Fruit fly (Drosophila melanogaster) whole organism, embryonic: ENCODE measurements around the gene CG9391.

Experiments
- Bdp1 ChIP-seq: fragments of 200-800 bp; sonication (Bioruptor generic); optimal IDR thresholded peaks from 3 replicates; lab custom pipeline; 2016; ENCODE audit warnings: missing biosample characterization, missing genetic modification characterization
- CG10366 ChIP-seq: fragments of 200-800 bp; sonication (Bioruptor generic); IDR thresholded peaks from 2 replicates; pipeline ENCODE4 v1.3.6; 2022; ENCODE audit warnings: missing biosample characterization, missing genetic modification characterization
- CG10462 ChIP-seq: fragments of 200-800 bp; sonication (Bioruptor generic); optimal IDR thresholded peaks from 2 replicates; lab custom pipeline; 2016; ENCODE audit warnings: missing biosample characterization, missing genetic modification characterization
- CG13424 ChIP-seq: fragments of 200-800 bp; sonication (Bioruptor generic); optimal IDR thresholded peaks from 2 replicates; lab custom pipeline; 2019; ENCODE audit warnings: missing biosample characterization, mild to moderate bottlenecking, missing genetic modification characterization, moderate library complexity
- CG13894 ChIP-seq: fragments of 200-800 bp; sonication (Bioruptor generic); optimal IDR thresholded peaks from 3 replicates; lab custom pipeline; 2018; ENCODE audit warnings: missing biosample characterization, mild to moderate bottlenecking, missing genetic modification characterization, moderate library complexity
- CG14710 ChIP-seq: fragments of 200-800 bp; sonication (Bioruptor generic); optimal IDR thresholded peaks from 3 replicates; lab custom pipeline; 2019; ENCODE audit warnings: missing biosample characterization, mild to moderate bottlenecking, missing genetic modification characterization, moderate library complexity
- CG15269 ChIP-seq: fragments of 200-800 bp; sonication (Bioruptor generic); optimal IDR thresholded peaks from 2 replicates; lab custom pipeline; 2018; ENCODE audit warnings: missing biosample characterization, mild to moderate bottlenecking, missing genetic modification characterization, moderate library complexity
- CG15479 ChIP-seq: fragments of 200-800 bp; sonication (Bioruptor generic); optimal IDR thresholded peaks from 3 replicates; lab custom pipeline; 2019; ENCODE audit warnings: missing biosample characterization, mild to moderate bottlenecking, missing genetic modification characterization, moderate library complexity
- CG17361 ChIP-seq: fragments of 200-800 bp; sonication (Bioruptor generic); IDR thresholded peaks from 3 replicates; pipeline ENCODE4 v1.3.6; 2022; ENCODE audit warnings: missing biosample characterization, missing genetic modification characterization
- CG17829 ChIP-seq: fragments of 200-800 bp; optimal IDR thresholded peaks from 2 replicates; lab custom pipeline; 2019; ENCODE audit warnings: missing biosample characterization, mild to moderate bottlenecking, missing genetic modification characterization, moderate library complexity
- CG2712 ChIP-seq: fragments of 200-800 bp; optimal IDR thresholded peaks from 3 replicates; lab custom pipeline; 2019; ENCODE audit warnings: missing biosample characterization, mild to moderate bottlenecking, missing genetic modification characterization, moderate library complexity
- CG30403 ChIP-seq: fragments of 200-800 bp; sonication (Bioruptor generic); optimal IDR thresholded peaks from 3 replicates; lab custom pipeline; 2016; ENCODE audit warnings: missing biosample characterization, missing genetic modification characterization
- CG32767 ChIP-seq: fragments of 200-800 bp; sonication (Bioruptor generic); IDR thresholded peaks from 2 replicates; pipeline ENCODE4 v1.3.6; 2022; ENCODE audit warnings: missing biosample characterization, missing genetic modification characterization
- CG42726 ChIP-seq: fragments of 200-800 bp; sonication (Bioruptor generic); IDR thresholded peaks from 2 replicates; pipeline ENCODE4 v1.3.6; 2022; ENCODE audit warnings: missing biosample characterization, missing genetic modification characterization; ENCODE audit not compliant: partially characterized antibody
- CG4854 ChIP-seq: fragments of 200-800 bp; sonication (Bioruptor generic); optimal IDR thresholded peaks from 2 replicates; lab custom pipeline; 2016; ENCODE audit warnings: missing biosample characterization, missing genetic modification characterization, inconsistent platforms
- CG5245 ChIP-seq: fragments of 200-800 bp; sonication (Bioruptor generic); optimal IDR thresholded peaks from 3 replicates; lab custom pipeline; 2016; ENCODE audit warnings: missing biosample characterization, missing genetic modification characterization
- CG8290 ChIP-seq, 3 experiments: fragments of 200-800 bp; sonication (Bioruptor generic); optimal IDR thresholded peaks; 2 replicates each; lab custom pipeline; 2016 to 2019; ENCODE audit warnings: missing biosample characterization in 3 of 3, missing genetic modification characterization in 3 of 3, mild to moderate bottlenecking in 2 of 3, moderate library complexity in 1 of 3
- Camta ChIP-seq: fragments of 200-800 bp; sonication (Bioruptor generic); optimal IDR thresholded peaks from 2 replicates; lab custom pipeline; 2016; ENCODE audit warnings: missing biosample characterization, missing genetic modification characterization
- Dek ChIP-seq: fragments of 200-800 bp; sonication (Bioruptor generic); optimal IDR thresholded peaks from 3 replicates; lab custom pipeline; 2019; ENCODE audit warnings: missing biosample characterization, mild to moderate bottlenecking, missing genetic modification characterization, moderate library complexity
- E2f2 ChIP-seq: fragments of 200-800 bp; sonication (Bioruptor generic); IDR thresholded peaks from 2 replicates; pipeline ENCODE4 v1.3.6; 2022; ENCODE audit warnings: missing biosample characterization, missing genetic modification characterization
- Eip74EF ChIP-seq, 2 experiments: fragments of 200-800 bp in 1 of 2; fragments of >200 bp in 1 of 2; sonication (Bioruptor generic) in 1 of 2; optimal IDR thresholded peaks; 2 replicates each; lab custom pipeline; 2017 to 2019; ENCODE audit warnings: missing biosample characterization in 2 of 2, missing genetic modification characterization in 2 of 2, mild to moderate bottlenecking in 1 of 2, moderate library complexity in 1 of 2
- Gug ChIP-seq: fragments of 200-800 bp; sonication (Bioruptor generic); IDR thresholded peaks from 4 replicates; pipeline ENCODE4 v1.3.6; 2022; ENCODE audit warnings: missing biosample characterization, missing genetic modification characterization
- Lhr ChIP-seq: fragments of 200-800 bp; sonication (Bioruptor generic); optimal IDR thresholded peaks from 3 replicates; lab custom pipeline; 2017; ENCODE audit warnings: mild to moderate bottlenecking, missing biosample characterization, missing genetic modification reagents, missing genetic modification characterization
- MTF-1 ChIP-seq: fragments of 200-800 bp; sonication (Bioruptor generic); optimal IDR thresholded peaks from 2 replicates; lab custom pipeline; 2018; ENCODE audit warnings: missing biosample characterization, mild to moderate bottlenecking, missing genetic modification characterization, borderline replicate concordance
- Med ChIP-seq: fragments of 200-800 bp; sonication (Bioruptor generic); peaks from one replicate; lab custom pipeline; 2016; ENCODE audit warnings: missing biosample characterization, missing genetic modification characterization, mild to moderate bottlenecking, inconsistent platforms, moderate library complexity
- Meics ChIP-seq: fragments of 200-800 bp; sonication (Bioruptor generic); optimal IDR thresholded peaks from 2 replicates; lab custom pipeline; 2017; ENCODE audit warnings: missing biosample characterization, mild to moderate bottlenecking, missing genetic modification characterization
- Scr ChIP-seq: fragments of 200-800 bp; sonication (Bioruptor generic); IDR thresholded peaks from 2 replicates; pipeline ENCODE4 v1.3.6; 2022; ENCODE audit warnings: missing biosample characterization, missing genetic modification characterization; ENCODE audit not compliant: partially characterized antibody
- Sry-δ ChIP-seq: fragments of 200-800 bp; sonication (Bioruptor generic); optimal IDR thresholded peaks from 2 replicates; lab custom pipeline; 2016; ENCODE audit warnings: missing biosample characterization, missing genetic modification characterization
- TFAM ChIP-seq: fragments of 200-800 bp; sonication (Bioruptor generic); optimal IDR thresholded peaks from 2 replicates; lab custom pipeline; 2017; ENCODE audit warnings: missing biosample characterization, missing genetic modification characterization, inconsistent platforms
- ab ChIP-seq: fragments of 200-800 bp; sonication (Bioruptor generic); optimal IDR thresholded peaks from 2 replicates; lab custom pipeline; 2016; ENCODE audit warnings: missing biosample characterization, missing genetic modification characterization
- bowl ChIP-seq: fragments of 200-800 bp; sonication (Bioruptor generic); IDR thresholded peaks from 2 replicates; pipeline ENCODE4 v1.3.6; 2022; ENCODE audit warnings: missing biosample characterization, missing genetic modification characterization
- da ChIP-seq: fragments of 200-800 bp; sonication (Bioruptor generic); optimal IDR thresholded peaks from 2 replicates; lab custom pipeline; 2016; ENCODE audit warnings: missing biosample characterization, missing genetic modification characterization
- dysf ChIP-seq: fragments of 200-800 bp; sonication (Bioruptor generic); IDR thresholded peaks from 3 replicates; pipeline ENCODE4 v1.3.6; 2022; ENCODE audit warnings: missing biosample characterization, missing genetic modification characterization
- fru ChIP-seq: fragments of >200 bp; optimal IDR thresholded peaks from 2 replicates; lab custom pipeline; 2017
- ftz-f1 ChIP-seq: fragments of 200-800 bp; sonication (Bioruptor generic); optimal IDR thresholded peaks from 2 replicates; lab custom pipeline; 2016; ENCODE audit warnings: missing biosample characterization, missing genetic modification characterization
- gfzf ChIP-seq: fragments of 200-800 bp; sonication (Bioruptor generic); optimal IDR thresholded peaks from 2 replicates; lab custom pipeline; 2016; ENCODE audit warnings: missing biosample characterization, mild to moderate bottlenecking, missing genetic modification characterization, moderate library complexity
- ind ChIP-seq: fragments of 200-800 bp; sonication (Bioruptor generic); optimal IDR thresholded peaks from 3 replicates; lab custom pipeline; 2016; ENCODE audit warnings: missing biosample characterization, missing genetic modification characterization
- insv ChIP-seq, 2 experiments: fragments of 200-800 bp; sonication (Bioruptor generic); optimal IDR thresholded peaks; 3 replicates each; lab custom pipeline; 2016 to 2018; ENCODE audit warnings: missing biosample characterization in 2 of 2, missing genetic modification characterization in 2 of 2
- nerfin-2 ChIP-seq: fragments of 200-800 bp; sonication (Bioruptor generic); IDR thresholded peaks from 2 replicates; pipeline ENCODE4 v1.3.6; 2022; ENCODE audit warnings: missing biosample characterization, missing genetic modification characterization; ENCODE audit not compliant: partially characterized antibody
- oc ChIP-seq: fragments of 200-800 bp; sonication (Bioruptor generic); optimal IDR thresholded peaks from 2 replicates; lab custom pipeline; 2018; ENCODE audit warnings: missing biosample characterization, mild to moderate bottlenecking, missing genetic modification characterization, moderate library complexity
- pnt ChIP-seq: fragments of 200-800 bp; sonication (Bioruptor generic); optimal IDR thresholded peaks from 3 replicates; lab custom pipeline; 2016; ENCODE audit warnings: missing biosample characterization, missing genetic modification characterization
- psq ChIP-seq: fragments of 200-800 bp; sonication (Bioruptor generic); optimal IDR thresholded peaks from 2 replicates; lab custom pipeline; 2017; ENCODE audit warnings: missing biosample characterization, missing genetic modification characterization
- run ChIP-seq: fragments of 200-800 bp; sonication (Bioruptor generic); optimal IDR thresholded peaks from 3 replicates; lab custom pipeline; 2018; ENCODE audit warnings: missing biosample characterization, mild to moderate bottlenecking, missing genetic modification characterization
- sisA ChIP-seq: fragments of 200-800 bp; sonication (Bioruptor generic); IDR thresholded peaks from 2 replicates; pipeline ENCODE4 v1.3.6; 2022; ENCODE audit warnings: missing biosample characterization, missing genetic modification characterization
- ssp ChIP-seq: fragments of 200-800 bp; sonication (Bioruptor generic); IDR thresholded peaks from 2 replicates; pipeline ENCODE4 v1.3.6; 2022; ENCODE audit warnings: missing biosample characterization, missing genetic modification characterization
- stwl ChIP-seq: fragments of 200-800 bp; sonication (Bioruptor generic); optimal IDR thresholded peaks from 3 replicates; lab custom pipeline; 2018; ENCODE audit warnings: missing biosample characterization, mild to moderate bottlenecking, missing genetic modification characterization, moderate library complexity
- tna ChIP-seq: fragments of 200-800 bp; sonication (Bioruptor generic); IDR thresholded peaks from 2 replicates; pipeline ENCODE4 v1.3.6; 2022; ENCODE audit warnings: missing biosample characterization, missing genetic modification characterization; ENCODE audit not compliant: partially characterized antibody
- wdn ChIP-seq: fragments of 200-800 bp; sonication (Bioruptor generic); IDR thresholded peaks from 2 replicates; pipeline ENCODE4 v1.3.6; 2022; ENCODE audit warnings: missing biosample characterization, missing genetic modification characterization

The CG9391 gene

dm6 chr3L:21267862-21268385 lies at the start of gene CG9391 (continued):
- TF ChIP-seq wdn (GFP tag; lab: Robert Waterston, UW) (no peak), CG15269 (tag; lab: Kevin White, UChicago) (no peak), CG10462 (GFP tag; lab: Kevin White, UChicago) (no peak), TFAM (GFP tag; lab: Kevin White, UChicago) (no peak), CG8290 (GFP tag; optimal IDR thresholded peaks at IDR 0.05; lab: Kevin White, UChicago) (no peak), CG8290 (tag; optimal IDR thresholded peaks at IDR 0.05; lab: Kevin White, UChicago) (no peak), CG30403 (no peak), insv (GFP tag; optimal IDR thresholded peaks at IDR 0.05; lab: Kevin White, UChicago) (peak in 1 of 2 experiments; percentile 80), MTF-1 (GFP tag; lab: Kevin White, UChicago) (no peak), ind (GFP tag; lab: Kevin White, UChicago) (no peak), CG13424 (tag; lab: Kevin White, UChicago) (no peak), Scr (GFP tag; lab: Robert Waterston, UW) (no peak), dysf (GFP tag; lab: Robert Waterston, UW) (no peak), CG17361 (GFP tag; lab: Robert Waterston, UW) (0 out of 3 replicates have a peak, but pooled peaks have one; percentile 10), nerfin-2 (GFP tag; lab: Robert Waterston, UW) (no peak), Sry-δ (no peak), ab (no peak), Gug (GFP tag; lab: Robert Waterston, UW) (no peak), tna (GFP tag; lab: Robert Waterston, UW) (no peak), bowl (GFP tag; lab: Robert Waterston, UW) (no peak), pnt (GFP tag; lab: Kevin White, UChicago) (no peak), sisA (GFP tag; lab: Robert Waterston, UW) (no peak), Lhr (peak; percentile 27), Dek (tag; lab: Kevin White, UChicago) (no peak), E2f2 (GFP tag; lab: Robert Waterston, UW) (peak; percentile 31; the same call in 1 of the 2 replicates), run (tag; lab: Kevin White, UChicago) (no peak), ssp (GFP tag; lab: Robert Waterston, UW) (no peak), oc (tag; lab: Kevin White, UChicago) (no peak), gfzf (GFP tag; lab: Kevin White, UChicago) (peak; percentile 68)

dm6 chr3L:21317416-21318259 lies 49.5 kb upstream of the CG9391 start, which contains the start of gene Pc:
TSS of gene Pc (minus strand) at chr3L:21318020.
- TF ChIP-seq Bdp1 (GFP tag; lab: Kevin White, UChicago) (no peak), Gug (GFP tag; lab: Robert Waterston, UW) (no peak), Eip74EF (GFP tag; optimal IDR thresholded peaks at IDR 0.05; lab: Kevin White, UChicago) (no peak), Camta (GFP tag; lab: Kevin White, UChicago) (peak; percentile 10), CG42726 (GFP tag; lab: Robert Waterston, UW) (peak; percentile 95), CG14710 (tag; lab: Kevin White, UChicago) (peak; percentile 74), CG17829 (peak; percentile 48), CG32767 (GFP tag; lab: Robert Waterston, UW) (no peak), CG13894 (tag; lab: Kevin White, UChicago) (peak; percentile 55), CG10366 (GFP tag; lab: Robert Waterston, UW) (no peak), fru (no peak), Meics (no peak), ftz-f1 (peak; percentile 25), CG5245 (GFP tag; lab: Kevin White, UChicago) (no peak), CG2712 (tag; lab: Kevin White, UChicago) (peak; percentile 79), CG15479 (peak; percentile 24), psq (GFP tag; lab: Kevin White, UChicago) (no peak), da (GFP tag; lab: Kevin White, UChicago) (peak; percentile 0), stwl (tag; lab: Kevin White, UChicago) (peak; percentile 89), CG4854 (GFP tag; lab: Kevin White, UChicago) (peak; percentile 25), Med (peak; percentile 88)
